Worm (Caenorhabditis elegans) whole organism, midembryonic: Measurements from ENCODE around the gene H39E23.3.

Experiments used
- flt-1 ChIP-seq: fragments of 200-800 bp; sonication (Bioruptor generic); IDR thresholded peaks from 2 replicates; pipeline ENCODE4 v1.3.6; 2022; ENCODE audit warnings: missing genetic modification characterization, missing compliant biosample characterization
- klf-2 ChIP-seq: fragments of 200-800 bp; sonication (Bioruptor generic); conservative IDR thresholded peaks from 2 replicates; pipeline ENCODE4 v1.3.6; 2022; ENCODE audit warnings: missing genetic modification reagents, missing genetic modification characterization, missing compliant biosample characterization
- ztf-23 ChIP-seq: fragments of 200-800 bp; sonication (Bioruptor generic); IDR thresholded peaks from 2 replicates; pipeline ENCODE4 v1.3.6; 2022; ENCODE audit warnings: missing genetic modification reagents, missing genetic modification characterization, missing compliant biosample characterization
- ztf-29 ChIP-seq: fragments of 200-800 bp; sonication (Bioruptor generic); IDR thresholded peaks from 2 replicates; pipeline ENCODE4 v1.3.6; 2022; ENCODE audit warnings: missing genetic modification reagents, missing genetic modification characterization, missing compliant biosample characterization

DNA sequence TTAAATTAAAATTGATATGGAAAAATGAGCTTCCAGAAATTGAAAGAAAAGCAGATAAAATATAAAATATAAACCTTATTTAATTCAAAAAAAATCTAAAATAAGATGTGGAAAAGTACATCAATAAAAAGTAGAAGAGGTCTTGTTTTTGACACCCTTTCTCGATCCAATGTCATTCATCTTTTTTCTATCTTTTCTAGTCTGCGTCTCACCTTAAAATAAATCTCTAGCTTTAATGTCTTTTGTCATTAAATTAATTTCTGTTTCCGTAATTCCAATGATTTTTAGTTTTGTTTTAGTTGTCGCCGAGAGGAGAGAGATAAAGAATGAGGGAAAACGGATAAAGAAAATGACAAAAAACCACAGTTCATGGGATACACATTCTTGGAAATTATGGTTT lies 41.5 kb downstream of the H39E23.3 start:
- no peak for TF ChIP-seq flt-1 (GFP tag; lab: Robert Waterston, UW)
- no peak for TF ChIP-seq ztf-29 (GFP tag; lab: Robert Waterston, UW)
- TF ChIP-seq klf-2 (GFP tag; lab: Robert Waterston, UW): no peak
- no peak for TF ChIP-seq ztf-23 (GFP tag; lab: Robert Waterston, UW)
